Worm (Caenorhabditis elegans) whole organism, L4 larva: ENCODE data around the gene rop-1.

Source experiments
- F44E2.7 ChIP-seq: fragments of 200-800 bp; sonication (Bioruptor generic); IDR thresholded peaks from 2 replicates; pipeline ENCODE4 v2.1.2; 2022; ENCODE audit warnings: missing genetic modification characterization, missing compliant biosample characterization
- T26A8.4 ChIP-seq: fragments of 200-800 bp; sonication (Bioruptor generic); IDR thresholded peaks from 2 replicates; pipeline ENCODE4 v1.3.6; 2022; ENCODE audit warnings: missing genetic modification characterization, missing compliant biosample characterization
- Y5F2A.4 ChIP-seq: fragments of 200-800 bp; sonication (Bioruptor generic); optimal IDR thresholded peaks from 2 replicates; lab custom pipeline; 2018; ENCODE audit warnings: mild to moderate bottlenecking, missing genetic modification characterization, missing compliant biosample characterization
- aha-1 ChIP-seq: fragments of 150-350 bp; peaks from one replicate; lab custom pipeline; 2014; ENCODE audit warnings: missing biosample characterization, missing genetic modification characterization
- ceh-20 ChIP-seq: fragments of 200-800 bp; sonication (Bioruptor generic); IDR thresholded peaks from 2 replicates; pipeline ENCODE4 v1.3.6; 2022; ENCODE audit warnings: missing genetic modification reagents, missing genetic modification characterization, missing compliant biosample characterization
- ceh-44 ChIP-seq: fragments of 200-800 bp; sonication (Bioruptor generic); IDR thresholded peaks from 2 replicates; pipeline ENCODE4 v1.3.6; 2022; ENCODE audit warnings: missing genetic modification reagents, missing genetic modification characterization, missing compliant biosample characterization
- ceh-82 ChIP-seq: sonication (generic microtip); optimal IDR thresholded peaks from 2 replicates; lab custom pipeline; 2017; ENCODE audit warnings: missing biosample characterization, missing genetic modification characterization
- ctbp-1 ChIP-seq: fragments of 200-800 bp; sonication (Bioruptor generic); IDR thresholded peaks from 2 replicates; pipeline ENCODE4 v1.3.6; 2022; ENCODE audit warnings: missing genetic modification reagents, missing genetic modification characterization, missing compliant biosample characterization
- daf-16 ChIP-seq, 3 experiments: sonication (generic microtip); optimal IDR thresholded peaks; 2 replicates each; lab custom pipeline; 2016 to 2017; ENCODE audit warnings: missing genetic modification characterization in 3 of 3, missing genetic modification reagents in 3 of 3, mild to moderate bottlenecking in 2 of 3, missing compliant biosample characterization in 2 of 3, missing biosample characterization in 1 of 3, moderate library complexity in 1 of 3
- daf-8 ChIP-seq: fragments of 200-800 bp; sonication (Bioruptor generic); IDR thresholded peaks from 2 replicates; pipeline ENCODE4 v1.3.6; 2022; ENCODE audit warnings: missing genetic modification characterization, missing compliant biosample characterization
- dmd-6 ChIP-seq: fragments of 200-800 bp; sonication (Bioruptor generic); IDR thresholded peaks from 2 replicates; pipeline ENCODE4 v1.3.6; 2022; ENCODE audit warnings: missing genetic modification reagents, missing genetic modification characterization, missing compliant biosample characterization
- dmd-9 ChIP-seq: fragments of 200-800 bp; sonication (Bioruptor generic); IDR thresholded peaks from 2 replicates; pipeline ENCODE4 v1.3.6; 2022; ENCODE audit warnings: missing genetic modification reagents, missing genetic modification characterization, missing compliant biosample characterization
- dpl-1 ChIP-seq: fragments of 150-350 bp; optimal IDR thresholded peaks from 2 replicates; lab custom pipeline; 2014; ENCODE audit warnings: missing biosample characterization, missing genetic modification reagents, missing genetic modification characterization
- duxl-1 ChIP-seq: sonication (generic microtip); optimal IDR thresholded peaks from 2 replicates; lab custom pipeline; 2016; ENCODE audit warnings: mild to moderate bottlenecking, missing genetic modification characterization, moderate library complexity, missing compliant biosample characterization; ENCODE audit not compliant: poor library complexity
- dve-1 ChIP-seq: sonication (generic microtip); optimal IDR thresholded peaks from 2 replicates; lab custom pipeline; 2017; ENCODE audit warnings: antibody characterized with exemption, mild to moderate bottlenecking, missing genetic modification characterization, missing compliant biosample characterization; ENCODE audit not compliant: insufficient read depth
- fos-1 ChIP-seq: fragments of 150-350 bp; optimal IDR thresholded peaks from 2 replicates; lab custom pipeline; 2014; ENCODE audit warnings: missing biosample characterization, missing genetic modification characterization
- hif-1 ChIP-seq, 2 experiments: sonication (generic microtip); optimal IDR thresholded peaks; 2 replicates each; lab custom pipeline; 2016 to 2017; ENCODE audit warnings: missing compliant biosample characterization in 2 of 2, missing genetic modification characterization in 2 of 2, missing genetic modification reagents in 2 of 2, missing genotype in 2 of 2, mild to moderate bottlenecking in 1 of 2
- hlh-11 ChIP-seq: fragments of 200-800 bp; sonication (Bioruptor generic); optimal IDR thresholded peaks from 2 replicates; lab custom pipeline; 2018; ENCODE audit warnings: mild to moderate bottlenecking, missing genetic modification characterization, missing compliant biosample characterization
- hlh-30 ChIP-seq: sonication (generic microtip); optimal IDR thresholded peaks from 2 replicates; lab custom pipeline; 2017; ENCODE audit warnings: antibody characterized with exemption, mild to moderate bottlenecking, missing genetic modification characterization, missing compliant biosample characterization; ENCODE audit not compliant: insufficient read depth
- hmg-1.1 ChIP-seq: fragments of 200-800 bp; sonication (Bioruptor generic); IDR thresholded peaks from 2 replicates; pipeline ENCODE4 v1.3.6; 2022; ENCODE audit warnings: missing genetic modification reagents, missing genetic modification characterization, missing compliant biosample characterization
- jun-1 ChIP-seq: fragments of 150-350 bp; optimal IDR thresholded peaks from 2 replicates; lab custom pipeline; 2014; ENCODE audit warnings: missing biosample characterization, missing genetic modification reagents, missing genetic modification characterization
- lim-7 ChIP-seq: fragments of 200-800 bp; sonication (Bioruptor generic); IDR thresholded peaks from 2 replicates; pipeline ENCODE4 v1.3.6; 2022; ENCODE audit warnings: missing genetic modification characterization, missing compliant biosample characterization
- lin-1 ChIP-seq: fragments of 200-800 bp; sonication (Bioruptor generic); IDR thresholded peaks from 2 replicates; pipeline ENCODE4 v1.3.6; 2022; ENCODE audit warnings: missing genetic modification reagents, missing genetic modification characterization, missing compliant biosample characterization
- lin-13 ChIP-seq: fragments of 150-350 bp; optimal IDR thresholded peaks from 2 replicates; lab custom pipeline; 2014; ENCODE audit warnings: missing biosample characterization, missing genetic modification reagents, missing genetic modification characterization
- lsy-2 ChIP-seq, 2 experiments: fragments of 150-350 bp in 1 of 2; sonication (generic microtip) in 1 of 2; optimal IDR thresholded peaks; 2 replicates each; lab custom pipeline; 2014 to 2017; ENCODE audit warnings: missing biosample characterization in 2 of 2, missing genetic modification characterization in 2 of 2
- madf-5 ChIP-seq, 2 experiments: fragments of 200-800 bp; sonication (Bioruptor generic); IDR thresholded peaks; 2 replicates each; pipeline ENCODE4 v1.3.6; 2022; ENCODE audit warnings: missing compliant biosample characterization in 2 of 2, missing genetic modification characterization in 2 of 2
- mes-2 ChIP-seq: sonication (generic microtip); optimal IDR thresholded peaks from 2 replicates; lab custom pipeline; 2016; ENCODE audit warnings: missing genotype, mild to moderate bottlenecking, missing genetic modification characterization, missing compliant biosample characterization; ENCODE audit not compliant: poor library complexity, severe bottlenecking
- mxl-3 ChIP-seq: fragments of 200-800 bp; sonication (Bioruptor generic); optimal IDR thresholded peaks from 2 replicates; lab custom pipeline; 2018; ENCODE audit warnings: mild to moderate bottlenecking, missing genetic modification characterization, missing compliant biosample characterization
- nhr-11 ChIP-seq: fragments of 150-350 bp; optimal IDR thresholded peaks from 2 replicates; lab custom pipeline; 2014; ENCODE audit warnings: missing biosample characterization, missing genetic modification characterization
- nhr-25 ChIP-seq: sonication (generic microtip); optimal IDR thresholded peaks from 2 replicates; lab custom pipeline; 2017; ENCODE audit warnings: missing genetic modification characterization, mild to moderate bottlenecking, missing compliant biosample characterization, antibody characterized with exemption, moderate library complexity, borderline replicate concordance; ENCODE audit not compliant: insufficient read depth
- nhr-28 ChIP-seq: fragments of 150-350 bp; optimal IDR thresholded peaks from 2 replicates; lab custom pipeline; 2014; ENCODE audit warnings: missing biosample characterization, missing genetic modification characterization
- nhr-42 ChIP-seq: fragments of 200-800 bp; sonication (Bioruptor generic); IDR thresholded peaks from 2 replicates; pipeline ENCODE4 v1.3.6; 2022; ENCODE audit warnings: missing genetic modification characterization, missing compliant biosample characterization
- nhr-77 ChIP-seq: fragments of 150-350 bp; optimal IDR thresholded peaks from 2 replicates; lab custom pipeline; 2014; ENCODE audit warnings: missing biosample characterization, missing genetic modification characterization
- pqm-1 ChIP-seq: sonication (generic microtip); optimal IDR thresholded peaks from 2 replicates; lab custom pipeline; 2017; ENCODE audit warnings: missing biosample characterization, missing genetic modification characterization
- rbr-2 ChIP-seq: sonication (generic microtip); optimal IDR thresholded peaks from 2 replicates; lab custom pipeline; 2016; ENCODE audit warnings: missing genotype, missing genetic modification characterization, missing compliant biosample characterization
- saeg-2 ChIP-seq: fragments of 200-800 bp; sonication (Bioruptor generic); IDR thresholded peaks from 2 replicates; pipeline ENCODE4 v1.3.6; 2022; ENCODE audit warnings: missing genetic modification reagents, missing genetic modification characterization, missing compliant biosample characterization
- snpc-1.2 ChIP-seq: fragments of 200-800 bp; sonication (Bioruptor generic); IDR thresholded peaks from 2 replicates; pipeline ENCODE4 v1.3.6; 2022; ENCODE audit warnings: missing genetic modification reagents, missing genetic modification characterization, missing compliant biosample characterization
- tag-97 ChIP-seq: fragments of 200-800 bp; sonication (Bioruptor generic); IDR thresholded peaks from 2 replicates; pipeline ENCODE4 v1.3.6; 2022; ENCODE audit warnings: missing genetic modification characterization, missing compliant biosample characterization
- unc-130 ChIP-seq: sonication (generic microtip); optimal IDR thresholded peaks from 2 replicates; lab custom pipeline; 2016; ENCODE audit warnings: missing genetic modification reagents, missing genetic modification characterization, missing compliant biosample characterization
- zag-1 ChIP-seq: fragments of 150-350 bp; optimal IDR thresholded peaks from 2 replicates; lab custom pipeline; 2014; ENCODE audit warnings: missing biosample characterization, missing genetic modification characterization
- zfp-2 ChIP-seq: sonication (generic microtip); optimal IDR thresholded peaks from 2 replicates; lab custom pipeline; 2016; ENCODE audit warnings: mild to moderate bottlenecking, missing genetic modification characterization, missing compliant biosample characterization
- zfp-3 ChIP-seq: fragments of 200-800 bp; sonication (Bioruptor generic); conservative IDR thresholded peaks from 2 replicates; pipeline ENCODE4 v1.3.6; 2022; ENCODE audit warnings: missing genetic modification reagents, missing genetic modification characterization, missing compliant biosample characterization
- zip-2 ChIP-seq: fragments of 150-350 bp; optimal IDR thresholded peaks from 2 replicates; lab custom pipeline; 2014; ENCODE audit warnings: missing biosample characterization, missing genetic modification characterization
- ztf-11 ChIP-seq: fragments of 150-350 bp; optimal IDR thresholded peaks from 2 replicates; lab custom pipeline; 2014; ENCODE audit warnings: missing biosample characterization, missing genetic modification characterization
- ztf-7 ChIP-seq: fragments of 150-350 bp; optimal IDR thresholded peaks from 2 replicates; lab custom pipeline; 2014; ENCODE audit warnings: missing biosample characterization, missing genetic modification characterization

rop-1 gene

DNA sequence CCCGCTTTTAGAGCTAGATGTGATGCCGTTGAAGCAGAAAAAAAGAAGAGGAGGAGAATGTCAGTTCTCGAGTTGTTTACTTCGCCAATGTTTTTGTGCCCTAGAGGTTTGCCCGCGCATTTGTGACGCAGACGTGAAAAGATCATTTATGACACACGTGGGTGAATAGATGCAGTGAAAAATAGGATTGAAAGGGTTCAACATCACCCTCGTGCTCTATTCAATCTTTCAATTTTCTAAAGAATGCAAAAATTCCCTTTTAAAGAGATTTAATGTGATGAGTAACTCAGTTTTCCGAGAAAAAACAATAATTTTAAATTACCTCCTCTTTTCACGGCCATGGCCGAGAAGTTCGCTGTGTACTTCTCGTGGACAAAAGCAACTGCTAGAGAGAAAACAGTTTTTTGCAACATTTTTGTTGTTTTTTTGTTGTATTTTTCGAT is 8.4 kb downstream of the rop-1 start (continued):
- TF ChIP-seq nhr-25 (tag; lab: Kevin White, UChicago) (no peak), fos-1 (tag; lab: Kevin White, UChicago) (no peak), ceh-82 (no peak), zfp-3 (GFP tag; lab: Robert Waterston, UW) (no peak), F44E2.7 (GFP tag; lab: Robert Waterston, UW) (no peak), hlh-30 (tag; lab: Kevin White, UChicago) (peak; percentile 88), ceh-44 (GFP tag; lab: Robert Waterston, UW) (no peak), tag-97 (GFP tag; lab: Robert Waterston, UW) (no peak), ctbp-1 (GFP tag; lab: Robert Waterston, UW) (peak; percentile 40; the same call in 1 of the 2 replicates), ceh-20 (GFP tag; lab: Robert Waterston, UW) (no peak), lin-13 (no peak), mxl-3 (GFP tag; lab: Kevin White, UChicago) (peak; percentile 20), jun-1 (tag; lab: Kevin White, UChicago) (no peak), dpl-1 (GFP tag; lab: Kevin White, UChicago) (peak; percentile 17), hmg-1.1 (GFP tag; lab: Robert Waterston, UW) (no peak; the same call in 1 of the 2 replicates), snpc-1.2 (no peak), T26A8.4 (GFP tag; lab: Robert Waterston, UW) (no peak), rbr-2 (tag; lab: Kevin White, UChicago) (peak; percentile 53), lsy-2 (tag; optimal IDR thresholded peaks at IDR 0.05; lab: Kevin White, UChicago) (peak; percentile 28 to 47), madf-5 (GFP tag; IDR thresholded peaks at IDR 0.05; lab: Robert Waterston, UW) (0 out of 4 replicates have a peak, but pooled peaks of 1 of the 2 experiments have one; percentile 27), ztf-7 (no peak), ztf-11 (tag; lab: Kevin White, UChicago) (no peak), nhr-11 (tag; lab: Kevin White, UChicago) (peak; percentile 78), dmd-6 (peak; percentile 33; the same call in 1 of the 2 replicates), daf-16 (GFP tag; optimal IDR thresholded peaks at IDR 0.05; lab: Kevin White, UChicago) (peak in 1 of 2 experiments; percentile 52), daf-16 (tag; optimal IDR thresholded peaks at IDR 0.05; lab: Kevin White, UChicago) (peak; percentile 82), nhr-77 (tag; lab: Kevin White, UChicago) (no peak), daf-8 (GFP tag; lab: Robert Waterston, UW) (no peak), aha-1 (tag; lab: Kevin White, UChicago) (peak; percentile 96), mes-2 (tag; lab: Kevin White, UChicago) (peak; percentile 57), dmd-9 (no peak), zag-1 (tag; lab: Kevin White, UChicago) (no peak), nhr-42 (GFP tag; lab: Robert Waterston, UW) (no peak), saeg-2 (GFP tag; lab: Robert Waterston, UW) (no peak), unc-130 (GFP tag; lab: Kevin White, UChicago) (peak; percentile 42)

DNA sequence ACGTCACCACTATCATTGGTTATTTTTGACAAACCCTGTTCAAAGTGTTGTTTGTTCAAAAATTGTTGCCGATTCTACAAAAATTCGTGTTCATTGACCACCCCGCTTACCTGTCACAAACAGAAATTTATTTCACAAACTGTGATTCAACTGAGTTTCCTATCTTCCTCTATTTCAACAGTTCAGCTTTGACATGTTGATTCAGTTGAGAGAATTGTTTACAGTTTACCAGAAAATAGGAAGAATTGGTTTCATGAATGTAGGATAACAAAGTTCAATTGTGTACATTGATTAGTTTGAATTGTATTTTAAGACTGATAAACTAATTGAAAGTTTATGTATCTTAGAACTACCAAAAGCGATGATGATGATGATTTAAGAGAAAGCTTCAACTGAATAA is 9.2 kb downstream of the rop-1 start:
- TF ChIP-seq daf-16 (GFP tag; optimal IDR thresholded peaks at IDR 0.05; lab: Kevin White, UChicago) (no peak), daf-16 (tag; optimal IDR thresholded peaks at IDR 0.05; lab: Kevin White, UChicago) (peak; percentile 100), zip-2 (no peak), nhr-28 (peak; percentile 69), hif-1 (tag; optimal IDR thresholded peaks at IDR 0.05; lab: Kevin White, UChicago) (no peak), lin-1 (GFP tag; lab: Robert Waterston, UW) (no peak), pqm-1 (tag; lab: Kevin White, UChicago) (peak; percentile 22), Y5F2A.4 (no peak), lim-7 (GFP tag; lab: Robert Waterston, UW) (no peak), duxl-1 (tag; lab: Kevin White, UChicago) (no peak), zfp-2 (tag; lab: Kevin White, UChicago) (no peak), dve-1 (tag; lab: Kevin White, UChicago) (peak; percentile 53), ceh-82 (no peak), nhr-77 (tag; lab: Kevin White, UChicago) (peak; percentile 34), hlh-11 (tag; lab: Kevin White, UChicago) (peak; percentile 45)
